Worm (Caenorhabditis elegans) whole organism, late embryonic: ENCODE results near the gene fbxb-97.

Source experiments
- C08G9.2 ChIP-seq: sonication (generic microtip); optimal IDR thresholded peaks from 2 replicates; lab custom pipeline; 2016; ENCODE audit warnings: mild to moderate bottlenecking, missing genetic modification characterization, moderate library complexity, missing compliant biosample characterization
- T23F11.4 ChIP-seq: fragments of 200-800 bp; sonication (Bioruptor generic); optimal IDR thresholded peaks from 2 replicates; lab custom pipeline; 2018; ENCODE audit warnings: mild to moderate bottlenecking, missing genetic modification characterization, missing compliant biosample characterization
- ceh-19 ChIP-seq: fragments of 200-800 bp; sonication (Bioruptor generic); optimal IDR thresholded peaks from 2 replicates; lab custom pipeline; 2018; ENCODE audit warnings: mild to moderate bottlenecking, missing genetic modification characterization, missing compliant biosample characterization
- dve-1 ChIP-seq: sonication (generic microtip); optimal IDR thresholded peaks from 2 replicates; lab custom pipeline; 2017; ENCODE audit warnings: antibody characterized with exemption, mild to moderate bottlenecking, missing genetic modification characterization, missing compliant biosample characterization
- eyg-1 ChIP-seq: sonication (generic microtip); optimal IDR thresholded peaks from 2 replicates; lab custom pipeline; 2016; ENCODE audit warnings: missing genotype, missing genetic modification characterization, missing compliant biosample characterization
- fax-1 ChIP-seq: sonication (generic microtip); optimal IDR thresholded peaks from 2 replicates; lab custom pipeline; 2016; ENCODE audit warnings: missing genotype, missing genetic modification characterization, missing compliant biosample characterization
- fkh-10 ChIP-seq: fragments of 150-350 bp; optimal IDR thresholded peaks from 2 replicates; lab custom pipeline; 2014; ENCODE audit warnings: missing biosample characterization, missing genetic modification reagents, missing genetic modification characterization
- hlh-15 ChIP-seq: sonication (generic microtip); optimal IDR thresholded peaks from 2 replicates; lab custom pipeline; 2016; ENCODE audit warnings: missing genetic modification characterization, missing compliant biosample characterization
- lim-6 ChIP-seq: sonication (generic microtip); optimal IDR thresholded peaks from 2 replicates; lab custom pipeline; 2016; ENCODE audit warnings: missing genetic modification characterization, missing compliant biosample characterization
- odd-2 ChIP-seq: sonication (generic microtip); optimal IDR thresholded peaks from 2 replicates; lab custom pipeline; 2017; ENCODE audit warnings: antibody characterized with exemption, mild to moderate bottlenecking, missing genetic modification characterization, missing compliant biosample characterization
- pha-2 ChIP-seq: sonication (generic microtip); optimal IDR thresholded peaks from 2 replicates; lab custom pipeline; 2017; ENCODE audit warnings: mild to moderate bottlenecking, missing genetic modification characterization, missing compliant biosample characterization
- pros-1 ChIP-seq: fragments of 150-350 bp; optimal IDR thresholded peaks from 2 replicates; lab custom pipeline; 2014; ENCODE audit warnings: missing biosample characterization, missing genetic modification reagents, missing genetic modification characterization
- tbx-7 ChIP-seq: sonication (generic microtip); optimal IDR thresholded peaks from 2 replicates; lab custom pipeline; 2016; ENCODE audit warnings: missing genotype, missing genetic modification characterization, missing compliant biosample characterization
- unc-42 ChIP-seq: sonication (generic microtip); optimal IDR thresholded peaks from 2 replicates; lab custom pipeline; 2016; ENCODE audit warnings: missing genotype, missing genetic modification characterization, missing compliant biosample characterization

ce11 chrII:1830182-1830682, 17.7 kb downstream of the fbxb-97 start, which contains the start of gene math-40:
- TF ChIP-seq ceh-19 (GFP tag; lab: Kevin White, UChicago) (no peak), dve-1 (tag; lab: Kevin White, UChicago) (no peak), tbx-7 (tag; lab: Kevin White, UChicago) (no peak), hlh-15 (no peak), pha-2 (no peak), fkh-10 (no peak), eyg-1 (tag; lab: Kevin White, UChicago) (no peak), fax-1 (tag; lab: Kevin White, UChicago) (no peak), pros-1 (tag; lab: Kevin White, UChicago) (no peak), lim-6 (tag; lab: Kevin White, UChicago) (no peak), unc-42 (tag; lab: Kevin White, UChicago) (no peak), C08G9.2 (no peak), odd-2 (tag; lab: Kevin White, UChicago) (no peak), T23F11.4 (GFP tag; lab: Kevin White, UChicago) (no peak)
